Worm (Caenorhabditis elegans) whole organism, L4 larva: ENCODE measurements around the gene K10H10.13.

Experiments used
- F26F4.8 ChIP-seq: fragments of 200-800 bp; sonication (Bioruptor generic); conservative IDR thresholded peaks from 2 replicates; pipeline ENCODE4 v1.3.6; 2022; ENCODE audit warnings: missing genetic modification characterization, missing compliant biosample characterization
- T20F7.1 ChIP-seq: fragments of 200-800 bp; sonication (Bioruptor generic); optimal IDR thresholded peaks from 2 replicates; lab custom pipeline; 2018; ENCODE audit warnings: mild to moderate bottlenecking, missing genetic modification characterization, missing compliant biosample characterization
- T26A8.4 ChIP-seq: fragments of 200-800 bp; sonication (Bioruptor generic); IDR thresholded peaks from 2 replicates; pipeline ENCODE4 v1.3.6; 2022; ENCODE audit warnings: missing genetic modification characterization, missing compliant biosample characterization
- Y48G9A.11 ChIP-seq: fragments of 200-800 bp; sonication (Bioruptor generic); IDR thresholded peaks from 2 replicates; pipeline ENCODE4 v1.3.6; 2022; ENCODE audit warnings: missing genetic modification reagents, missing genetic modification characterization, missing compliant biosample characterization
- Y5F2A.4 ChIP-seq: fragments of 200-800 bp; sonication (Bioruptor generic); optimal IDR thresholded peaks from 2 replicates; lab custom pipeline; 2018; ENCODE audit warnings: mild to moderate bottlenecking, missing genetic modification characterization, missing compliant biosample characterization
- arid-1 ChIP-seq: fragments of 200-800 bp; sonication (Bioruptor generic); conservative IDR thresholded peaks from 2 replicates; pipeline ENCODE4 v1.3.6; 2022; ENCODE audit warnings: missing genetic modification reagents, missing genetic modification characterization, missing compliant biosample characterization
- attf-4 ChIP-seq: sonication (generic microtip); optimal IDR thresholded peaks from 3 replicates; lab custom pipeline; 2017; ENCODE audit warnings: missing biosample characterization, missing genetic modification characterization
- ceh-82 ChIP-seq: sonication (generic microtip); optimal IDR thresholded peaks from 2 replicates; lab custom pipeline; 2017; ENCODE audit warnings: missing biosample characterization, missing genetic modification characterization
- cey-2 ChIP-seq: sonication (generic microtip); optimal IDR thresholded peaks from 3 replicates; lab custom pipeline; 2017; ENCODE audit warnings: missing genetic modification characterization, mild to moderate bottlenecking, missing compliant biosample characterization, antibody characterized with exemption, borderline replicate concordance; ENCODE audit not compliant: insufficient read depth
- daf-12 ChIP-seq: fragments of 150-350 bp; optimal IDR thresholded peaks from 2 replicates; lab custom pipeline; 2014; ENCODE audit warnings: missing biosample characterization, missing genetic modification reagents, missing genetic modification characterization
- daf-16 ChIP-seq, 3 experiments: sonication (generic microtip); optimal IDR thresholded peaks; 2 replicates each; lab custom pipeline; 2016 to 2017; ENCODE audit warnings: missing genetic modification characterization in 3 of 3, missing genetic modification reagents in 3 of 3, mild to moderate bottlenecking in 2 of 3, missing compliant biosample characterization in 2 of 3, missing biosample characterization in 1 of 3, moderate library complexity in 1 of 3
- daf-19 ChIP-seq: fragments of 200-800 bp; sonication (Bioruptor generic); conservative IDR thresholded peaks from 2 replicates; pipeline ENCODE4 v1.3.6; 2022; ENCODE audit warnings: missing genetic modification characterization, missing compliant biosample characterization
- daf-8 ChIP-seq: fragments of 200-800 bp; sonication (Bioruptor generic); IDR thresholded peaks from 2 replicates; pipeline ENCODE4 v1.3.6; 2022; ENCODE audit warnings: missing genetic modification characterization, missing compliant biosample characterization
- dpl-1 ChIP-seq: fragments of 150-350 bp; optimal IDR thresholded peaks from 2 replicates; lab custom pipeline; 2014; ENCODE audit warnings: missing biosample characterization, missing genetic modification reagents, missing genetic modification characterization
- dve-1 ChIP-seq: sonication (generic microtip); optimal IDR thresholded peaks from 2 replicates; lab custom pipeline; 2017; ENCODE audit warnings: antibody characterized with exemption, mild to moderate bottlenecking, missing genetic modification characterization, missing compliant biosample characterization; ENCODE audit not compliant: insufficient read depth
- egl-27 ChIP-seq: sonication (generic microtip); optimal IDR thresholded peaks from 3 replicates; lab custom pipeline; 2017; ENCODE audit warnings: missing biosample characterization, missing genetic modification reagents, missing genetic modification characterization
- gei-8 ChIP-seq: fragments of 200-800 bp; sonication (Bioruptor generic); optimal IDR thresholded peaks from 2 replicates; lab custom pipeline; 2018; ENCODE audit warnings: mild to moderate bottlenecking, missing genetic modification characterization, missing compliant biosample characterization
- hif-1 ChIP-seq, 2 experiments: sonication (generic microtip); optimal IDR thresholded peaks; 2 replicates each; lab custom pipeline; 2016 to 2017; ENCODE audit warnings: missing compliant biosample characterization in 2 of 2, missing genetic modification characterization in 2 of 2, missing genetic modification reagents in 2 of 2, missing genotype in 2 of 2, mild to moderate bottlenecking in 1 of 2
- hlh-30 ChIP-seq: sonication (generic microtip); optimal IDR thresholded peaks from 2 replicates; lab custom pipeline; 2017; ENCODE audit warnings: antibody characterized with exemption, mild to moderate bottlenecking, missing genetic modification characterization, missing compliant biosample characterization; ENCODE audit not compliant: insufficient read depth
- hmg-1.1 ChIP-seq: fragments of 200-800 bp; sonication (Bioruptor generic); IDR thresholded peaks from 2 replicates; pipeline ENCODE4 v1.3.6; 2022; ENCODE audit warnings: missing genetic modification reagents, missing genetic modification characterization, missing compliant biosample characterization
- jun-1 ChIP-seq: fragments of 150-350 bp; optimal IDR thresholded peaks from 2 replicates; lab custom pipeline; 2014; ENCODE audit warnings: missing biosample characterization, missing genetic modification reagents, missing genetic modification characterization
- lim-7 ChIP-seq: fragments of 200-800 bp; sonication (Bioruptor generic); IDR thresholded peaks from 2 replicates; pipeline ENCODE4 v1.3.6; 2022; ENCODE audit warnings: missing genetic modification characterization, missing compliant biosample characterization
- lir-3 ChIP-seq: sonication (generic microtip); optimal IDR thresholded peaks from 2 replicates; lab custom pipeline; 2016; ENCODE audit warnings: mild to moderate bottlenecking, missing genetic modification characterization, missing compliant biosample characterization
- lsy-2 ChIP-seq, 2 experiments: fragments of 150-350 bp in 1 of 2; sonication (generic microtip) in 1 of 2; optimal IDR thresholded peaks; 2 replicates each; lab custom pipeline; 2014 to 2017; ENCODE audit warnings: missing biosample characterization in 2 of 2, missing genetic modification characterization in 2 of 2
- madf-9 ChIP-seq: fragments of 200-800 bp; sonication (Bioruptor generic); conservative IDR thresholded peaks from 2 replicates; pipeline ENCODE4 v1.3.6; 2022; ENCODE audit warnings: missing genetic modification reagents, missing genetic modification characterization, missing compliant biosample characterization
- mdt-29 ChIP-seq: fragments of 200-800 bp; sonication (Bioruptor generic); IDR thresholded peaks from 2 replicates; pipeline ENCODE4 v1.3.6; 2022; ENCODE audit warnings: missing genetic modification reagents, missing genetic modification characterization, missing compliant biosample characterization
- mes-2 ChIP-seq: sonication (generic microtip); optimal IDR thresholded peaks from 2 replicates; lab custom pipeline; 2016; ENCODE audit warnings: missing genotype, mild to moderate bottlenecking, missing genetic modification characterization, missing compliant biosample characterization; ENCODE audit not compliant: poor library complexity, severe bottlenecking
- mxl-3 ChIP-seq: fragments of 200-800 bp; sonication (Bioruptor generic); optimal IDR thresholded peaks from 2 replicates; lab custom pipeline; 2018; ENCODE audit warnings: mild to moderate bottlenecking, missing genetic modification characterization, missing compliant biosample characterization
- nhr-48 ChIP-seq: sonication (generic microtip); optimal IDR thresholded peaks from 2 replicates; lab custom pipeline; 2016; ENCODE audit warnings: mild to moderate bottlenecking, missing genetic modification characterization, missing compliant biosample characterization
- pqm-1 ChIP-seq: sonication (generic microtip); optimal IDR thresholded peaks from 2 replicates; lab custom pipeline; 2017; ENCODE audit warnings: missing biosample characterization, missing genetic modification characterization
- set-16 ChIP-seq: fragments of 200-800 bp; sonication (Bioruptor generic); IDR thresholded peaks from 2 replicates; pipeline ENCODE4 v1.3.6; 2022; ENCODE audit warnings: missing genetic modification reagents, missing genetic modification characterization, missing compliant biosample characterization
- tag-97 ChIP-seq: fragments of 200-800 bp; sonication (Bioruptor generic); IDR thresholded peaks from 2 replicates; pipeline ENCODE4 v1.3.6; 2022; ENCODE audit warnings: missing genetic modification characterization, missing compliant biosample characterization
- ztf-7 ChIP-seq: fragments of 150-350 bp; optimal IDR thresholded peaks from 2 replicates; lab custom pipeline; 2014; ENCODE audit warnings: missing biosample characterization, missing genetic modification characterization

The K10H10.13 gene

DNA sequence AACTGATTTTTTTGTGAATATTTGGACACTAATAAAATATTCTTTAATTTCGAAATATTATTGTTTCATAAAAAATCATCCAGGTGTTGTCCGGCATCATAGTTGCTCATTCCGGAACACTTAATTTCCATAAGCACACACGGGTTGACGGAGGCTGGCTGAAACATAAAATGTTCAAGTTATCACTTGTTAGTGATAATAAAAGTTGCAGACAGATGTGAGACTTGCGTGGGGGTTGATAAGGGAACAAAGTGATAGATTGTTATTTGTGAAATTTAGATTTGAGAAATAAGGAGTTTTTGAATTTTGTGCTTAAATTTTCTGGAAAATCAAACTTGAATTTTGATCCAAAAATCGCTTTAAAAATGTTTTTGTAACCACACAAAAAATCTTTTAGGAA, 927 bp downstream of the K10H10.13 start:
- TF ChIP-seq dve-1 = peak; percentile 15
- no peak for TF ChIP-seq arid-1 (GFP tag; lab: Robert Waterston, UW)
- no peak for TF ChIP-seq jun-1 (tag; lab: Kevin White, UChicago)
- TF ChIP-seq pqm-1 = peak; percentile 62
- TF ChIP-seq daf-16 (GFP tag; optimal IDR thresholded peaks at IDR 0.05; lab: Kevin White, UChicago) = no peak
- TF ChIP-seq daf-16 (tag; optimal IDR thresholded peaks at IDR 0.05; lab: Kevin White, UChicago) = no peak
- no peak for TF ChIP-seq nhr-48
- TF ChIP-seq lir-3 (tag; lab: Kevin White, UChicago) = no peak
- no peak for TF ChIP-seq daf-12 (tag; lab: Kevin White, UChicago)
- no peak for TF ChIP-seq mes-2 (tag; lab: Kevin White, UChicago)
- TF ChIP-seq daf-19 (GFP tag; lab: Robert Waterston, UW) = no peak
- no peak for TF ChIP-seq T26A8.4

DNA sequence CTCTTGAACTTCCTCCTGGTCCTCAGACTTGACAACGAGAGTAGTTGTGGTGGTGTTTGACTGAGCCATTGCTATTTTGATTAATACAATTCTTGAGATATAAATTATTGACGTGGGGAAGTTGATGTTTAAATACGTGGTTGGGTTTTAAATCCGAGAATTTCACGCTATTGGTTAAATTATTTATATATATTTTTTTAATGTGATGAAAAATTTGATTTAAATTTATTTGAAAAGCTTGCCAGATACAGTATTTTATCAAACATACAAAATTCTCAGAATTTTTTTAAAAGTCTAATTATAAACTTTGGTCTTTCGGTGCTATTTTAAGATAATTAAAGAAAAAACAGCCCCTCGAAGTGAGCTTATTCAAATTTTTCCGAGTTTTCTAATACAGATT, 3.5 kb downstream of the K10H10.13 start, which contains the start of the genes K10H10.7 and K10H10.10:
K10H10.7 (minus strand) TSS at position 101 of the 400 bp plus-strand sequence.
K10H10.10 (plus strand) TSS at position 204 of the 400 bp plus-strand sequence.
- TF ChIP-seq attf-4 (tag; lab: Kevin White, UChicago) (no peak), hlh-30 (tag; lab: Kevin White, UChicago) (no peak), lir-3 (tag; lab: Kevin White, UChicago) (no peak), daf-8 (no peak), daf-19 (GFP tag; lab: Robert Waterston, UW) (no peak), lsy-2 (tag; optimal IDR thresholded peaks at IDR 0.05; lab: Kevin White, UChicago) (no peak), tag-97 (GFP tag; lab: Robert Waterston, UW) (no peak), set-16 (GFP tag; lab: Robert Waterston, UW) (no peak), gei-8 (GFP tag; lab: Kevin White, UChicago) (no peak), lim-7 (GFP tag; lab: Robert Waterston, UW) (no peak), madf-9 (GFP tag; lab: Robert Waterston, UW) (no peak), mxl-3 (no peak), ztf-7 (tag; lab: Kevin White, UChicago) (no peak)

DNA sequence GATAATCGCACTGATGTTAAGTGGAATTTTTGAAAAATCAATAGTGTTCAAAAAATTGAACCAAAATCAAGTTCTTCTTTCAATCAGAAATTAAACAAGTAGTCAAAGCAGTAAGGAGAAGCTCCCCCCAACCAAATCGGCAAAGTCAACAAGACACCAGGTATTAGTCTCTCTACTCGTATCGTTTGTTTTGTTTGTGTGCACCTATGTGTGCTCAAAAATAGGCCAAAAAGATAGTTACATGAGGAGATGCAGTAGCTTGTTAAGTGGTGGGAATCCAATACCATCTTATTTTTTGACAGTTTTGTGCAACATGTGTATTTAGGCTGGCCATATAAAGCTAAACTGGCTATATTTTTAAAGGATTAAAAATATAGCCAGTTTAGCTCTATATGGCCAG, 4.8 kb downstream of the K10H10.13 start, which contains the start of gene K10H10.12:
K10H10.12 (minus strand) TSS at position 101 of the 400 bp plus-strand sequence.
- TF ChIP-seq Y48G9A.11 (GFP tag; lab: Robert Waterston, UW) = no peak
- TF ChIP-seq mdt-29 (GFP tag; lab: Robert Waterston, UW) = no peak
- no peak for TF ChIP-seq daf-19 (GFP tag; lab: Robert Waterston, UW)
- no peak for TF ChIP-seq hmg-1.1 (GFP tag; lab: Robert Waterston, UW)
- no peak for TF ChIP-seq attf-4 (tag; lab: Kevin White, UChicago)
- TF ChIP-seq egl-27 = no peak
- no peak for TF ChIP-seq ceh-82 (tag; lab: Kevin White, UChicago)
- TF ChIP-seq dpl-1 (GFP tag; lab: Kevin White, UChicago) = no peak
- TF ChIP-seq Y5F2A.4 (GFP tag; lab: Kevin White, UChicago) = no peak
- no peak for TF ChIP-seq madf-9 (GFP tag; lab: Robert Waterston, UW)
- no peak for TF ChIP-seq hif-1 (tag; optimal IDR thresholded peaks at IDR 0.05; lab: Kevin White, UChicago)
- TF ChIP-seq jun-1 (tag; lab: Kevin White, UChicago) = no peak
- no peak for TF ChIP-seq pqm-1
- no peak for TF ChIP-seq F26F4.8 (GFP tag; lab: Robert Waterston, UW)
- no peak for TF ChIP-seq daf-12 (tag; lab: Kevin White, UChicago)
- no peak for TF ChIP-seq daf-8
- no peak for TF ChIP-seq cey-2

DNA sequence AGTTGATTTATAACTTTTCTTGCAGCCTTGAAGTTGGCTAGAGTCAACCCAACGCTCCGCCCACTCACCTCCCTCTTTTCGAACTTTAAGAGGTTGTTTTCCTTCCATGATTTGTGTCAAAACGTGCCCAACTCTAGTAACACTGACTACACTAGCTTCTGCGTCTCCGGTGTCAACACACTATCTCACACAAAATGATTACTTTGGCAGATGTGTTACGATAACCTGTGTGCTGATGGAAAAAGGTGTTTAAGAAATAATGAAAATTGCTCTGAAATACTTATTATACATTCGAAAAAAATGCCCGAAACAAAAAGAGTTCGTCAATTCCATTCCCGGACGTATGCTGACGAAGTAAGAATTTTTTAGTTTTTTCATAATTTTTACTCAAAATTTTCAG, 8.1 kb downstream of the K10H10.13 start, which contains the start of gene K10H10.6:
K10H10.6 (plus strand) TSS at position 301 of the 400 bp plus-strand sequence.
- no peak for TF ChIP-seq T20F7.1 (GFP tag; lab: Kevin White, UChicago)
